Fruit fly (Drosophila melanogaster): ENCODE results near the gene SclB.

- TF ChIP-seq Sin3A (optimal IDR thresholded peaks at IDR 0.05) (no peak), psq (optimal IDR thresholded peaks at IDR 0.05) (no peak), h (optimal IDR thresholded peaks at IDR 0.05) (no peak), Myc (optimal IDR thresholded peaks at IDR 0.05) (no peak), ttk (optimal IDR thresholded peaks at IDR 0.05) (no peak), insv (optimal IDR thresholded peaks at IDR 0.05) (no peak)
Measured at dm6 chr2L:16788885-16789284, 48.9 kb upstream of the SclB start.
